Fruit fly (Drosophila melanogaster) whole organism, wandering third instar larva: ENCODE results near the gene TotZ.
A peak's percentile ranks its signal among the peaks of the same experiment; 100 is the strongest.

Experiments
- Abd-B ChIP-seq: fragments of >200 bp; optimal IDR thresholded peaks from 2 replicates; lab custom pipeline; 2017; ENCODE audit warnings: missing biosample characterization, missing genetic modification characterization
- CG9705 ChIP-seq: fragments of 200-800 bp; sonication (Bioruptor generic); optimal IDR thresholded peaks from 2 replicates; lab custom pipeline; 2018; ENCODE audit warnings: missing biosample characterization, mild to moderate bottlenecking, missing genetic modification characterization
- CrebA ChIP-seq: fragments of 200-800 bp; sonication (Bioruptor generic); optimal IDR thresholded peaks from 2 replicates; lab custom pipeline; 2016; ENCODE audit warnings: missing biosample characterization, mild to moderate bottlenecking, missing genetic modification characterization, borderline replicate concordance
- Dif ChIP-seq: fragments of 200-275, 200-300 bp; sonication (Bioruptor generic); optimal IDR thresholded peaks from 2 replicates; lab custom pipeline; 2018; ENCODE audit warnings: missing biosample characterization, missing genetic modification characterization; ENCODE audit not compliant: partially characterized antibody
- GATAd ChIP-seq: sonication (Bioruptor generic); optimal IDR thresholded peaks from 2 replicates; lab custom pipeline; 2016; ENCODE audit warnings: missing biosample characterization, missing genetic modification characterization
- HLH106 ChIP-seq: fragments of 200-800 bp; optimal IDR thresholded peaks from 3 replicates; lab custom pipeline; 2019; ENCODE audit warnings: missing biosample characterization, mild to moderate bottlenecking, missing genetic modification characterization, moderate library complexity
- Hnf4 ChIP-seq: fragments of 200-800 bp; sonication (Bioruptor generic); optimal IDR thresholded peaks from 2 replicates; lab custom pipeline; 2016; ENCODE audit warnings: missing biosample characterization, mild to moderate bottlenecking, missing genetic modification characterization
- Hr78 ChIP-seq: fragments of >200 bp; optimal IDR thresholded peaks from 2 replicates; lab custom pipeline; 2017; ENCODE audit warnings: missing biosample characterization, missing genetic modification characterization
- Hr83 ChIP-seq: fragments of 200-300 bp; sonication (Bioruptor generic); optimal IDR thresholded peaks from 2 replicates; lab custom pipeline; 2016; ENCODE audit warnings: missing biosample characterization, mild to moderate bottlenecking, missing genetic modification characterization, moderate library complexity; ENCODE audit not compliant: poor library complexity, severe bottlenecking
- Jra ChIP-seq: sonication (Bioruptor generic); optimal IDR thresholded peaks from 2 replicates; lab custom pipeline; 2016; ENCODE audit warnings: missing biosample characterization, missing genetic modification characterization
- OdsH ChIP-seq: fragments of 200-800 bp; sonication (Bioruptor generic); optimal IDR thresholded peaks from 2 replicates; lab custom pipeline; 2016; ENCODE audit warnings: missing biosample characterization, mild to moderate bottlenecking, missing genetic modification characterization
- Sp1 ChIP-seq: fragments of 200-800 bp; sonication (Bioruptor generic); optimal IDR thresholded peaks from 3 replicates; lab custom pipeline; 2019; ENCODE audit warnings: missing biosample characterization, mild to moderate bottlenecking, missing genetic modification characterization, moderate library complexity
- Vsx2 ChIP-seq: fragments of 200-300, 225-300 bp; sonication (Bioruptor generic); optimal IDR thresholded peaks from 2 replicates; lab custom pipeline; 2018; ENCODE audit warnings: missing biosample characterization, missing genetic modification characterization; ENCODE audit not compliant: partially characterized antibody
- brk ChIP-seq: fragments of 200-800 bp; sonication (Bioruptor generic); optimal IDR thresholded peaks from 2 replicates; lab custom pipeline; 2016; ENCODE audit warnings: missing biosample characterization, mild to moderate bottlenecking, missing genetic modification characterization
- dl ChIP-seq, 2 experiments: fragments of 175-275, 200-275 bp in 1 of 2; fragments of 200-275 bp in 1 of 2; sonication (Bioruptor generic); optimal IDR thresholded peaks; lab custom pipeline; 2018; ENCODE audit warnings: mild to moderate bottlenecking in 2 of 2, missing biosample characterization in 2 of 2, missing genetic modification characterization in 2 of 2, moderate library complexity in 2 of 2; ENCODE audit not compliant: partially characterized antibody in 2 of 2, insufficient read depth in 1 of 2
- dmrt93B ChIP-seq: fragments of 200-800 bp; sonication (Bioruptor generic); optimal IDR thresholded peaks from 2 replicates; lab custom pipeline; 2018; ENCODE audit warnings: missing biosample characterization, mild to moderate bottlenecking, missing genetic modification characterization
- dsf ChIP-seq: sonication (Bioruptor generic); optimal IDR thresholded peaks from 2 replicates; lab custom pipeline; 2016; ENCODE audit warnings: missing biosample characterization, missing genetic modification characterization, borderline replicate concordance
- ey ChIP-seq: fragments of 200-800 bp; sonication (Bioruptor generic); optimal IDR thresholded peaks from 2 replicates; lab custom pipeline; 2016; ENCODE audit warnings: missing biosample characterization, missing genetic modification characterization
- fru ChIP-seq: fragments of 200-800 bp; sonication (Bioruptor generic); optimal IDR thresholded peaks from 3 replicates; lab custom pipeline; 2016; ENCODE audit warnings: missing biosample characterization, mild to moderate bottlenecking, missing genetic modification characterization
- h ChIP-seq: fragments of 200-800 bp; sonication (Bioruptor generic); optimal IDR thresholded peaks from 3 replicates; lab custom pipeline; 2016; ENCODE audit warnings: missing biosample characterization, mild to moderate bottlenecking, missing genetic modification characterization
- jim ChIP-seq: fragments of 175-275, 200-325 bp; sonication (Bioruptor generic); optimal IDR thresholded peaks from 2 replicates; lab custom pipeline; 2016; ENCODE audit warnings: missing biosample characterization, mild to moderate bottlenecking, missing genetic modification characterization
- pan ChIP-seq: fragments of >200 bp; optimal IDR thresholded peaks from 2 replicates; lab custom pipeline; 2017
- psq ChIP-seq: fragments of 200-800 bp; sonication (Bioruptor generic); optimal IDR thresholded peaks from 3 replicates; lab custom pipeline; 2017; ENCODE audit warnings: missing biosample characterization, mild to moderate bottlenecking, missing genetic modification characterization, moderate library complexity
- sage ChIP-seq: fragments of 200-800 bp; sonication (Bioruptor generic); optimal IDR thresholded peaks from 2 replicates; lab custom pipeline; 2016; ENCODE audit warnings: missing biosample characterization, mild to moderate bottlenecking, missing genetic modification characterization
- sv ChIP-seq: fragments of 200-800 bp; sonication (Bioruptor generic); optimal IDR thresholded peaks from 3 replicates; lab custom pipeline; 2016; ENCODE audit warnings: missing biosample characterization, missing genetic modification characterization
- tai ChIP-seq: sonication (Bioruptor generic); optimal IDR thresholded peaks from 2 replicates; lab custom pipeline; 2016; ENCODE audit warnings: missing biosample characterization, missing genetic modification characterization
- usp ChIP-seq: fragments of >200 bp; optimal IDR thresholded peaks from 2 replicates; lab custom pipeline; 2017; ENCODE audit warnings: missing biosample characterization, missing genetic modification characterization
- woc ChIP-seq: sonication (Bioruptor generic); optimal IDR thresholded peaks from 2 replicates; lab custom pipeline; 2016; ENCODE audit warnings: missing biosample characterization, mild to moderate bottlenecking, missing genetic modification characterization

TotZ gene

DNA sequence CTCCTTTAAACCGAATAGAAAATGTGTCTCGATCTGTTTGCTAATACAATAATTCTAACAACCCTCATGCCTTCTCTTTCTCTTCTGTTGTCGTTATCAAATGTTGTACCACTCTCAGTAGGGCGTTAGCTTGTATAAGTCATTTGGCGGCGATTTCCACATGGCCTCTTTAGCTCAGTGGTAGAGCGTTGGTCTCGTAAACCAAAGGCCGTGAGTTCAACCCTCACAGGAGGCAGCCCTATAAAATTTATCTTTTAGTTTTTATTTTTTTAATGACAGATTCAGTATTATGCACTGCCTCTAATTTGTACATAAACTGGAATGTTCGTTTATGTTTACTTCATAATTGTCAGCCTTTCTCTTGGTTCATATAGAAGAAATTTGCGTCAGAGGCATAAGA, 14.0 kb downstream of the TotZ start:
- peak; percentile 24 for TF ChIP-seq CrebA (GFP tag; lab: Kevin White, UChicago)
- peak in 1 of 2 experiments; percentile 3 for TF ChIP-seq dl (GFP tag; optimal IDR thresholded peaks at IDR 0.05; lab: Kevin White, UChicago; ENCODE audit: insufficient read depth in 1 of 2, partially characterized antibody in 2 of 2)
- no peak for TF ChIP-seq dsf (GFP tag; lab: Kevin White, UChicago)
- TF ChIP-seq tai (GFP tag; lab: Kevin White, UChicago) = peak; percentile 11

DNA sequence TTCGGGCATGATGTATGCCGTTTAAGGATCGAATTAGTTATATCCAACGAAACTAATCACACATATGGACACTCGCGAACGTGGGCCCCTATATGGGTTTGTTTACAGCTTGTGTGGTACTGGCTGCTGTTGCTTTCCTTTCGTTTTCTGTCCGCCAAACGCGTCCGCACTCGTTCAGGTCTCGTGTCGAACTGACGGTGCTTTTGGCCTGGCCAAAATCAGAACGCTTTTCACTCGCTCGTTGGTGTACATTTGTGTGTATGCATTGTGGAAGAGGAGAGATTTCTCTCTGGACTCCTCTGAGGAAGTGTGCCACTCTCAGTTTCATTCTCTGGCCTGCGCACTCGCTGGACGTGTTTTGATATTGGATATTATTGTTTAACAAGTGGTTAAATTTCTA, 19.6 kb downstream of the TotZ start, which contains the start of gene Ktl:
Gene Ktl (minus strand): TSS at position 193 of the 400 bp plus-strand sequence.
- TF ChIP-seq h (GFP tag; lab: Kevin White, UChicago) = no peak
- TF ChIP-seq HLH106 = no peak
- no peak for TF ChIP-seq brk (GFP tag; lab: Kevin White, UChicago)
- TF ChIP-seq dsf (GFP tag; lab: Kevin White, UChicago) = no peak
- no peak for TF ChIP-seq CG9705 (GFP tag; lab: Kevin White, UChicago)
- TF ChIP-seq GATAd = no peak

DNA sequence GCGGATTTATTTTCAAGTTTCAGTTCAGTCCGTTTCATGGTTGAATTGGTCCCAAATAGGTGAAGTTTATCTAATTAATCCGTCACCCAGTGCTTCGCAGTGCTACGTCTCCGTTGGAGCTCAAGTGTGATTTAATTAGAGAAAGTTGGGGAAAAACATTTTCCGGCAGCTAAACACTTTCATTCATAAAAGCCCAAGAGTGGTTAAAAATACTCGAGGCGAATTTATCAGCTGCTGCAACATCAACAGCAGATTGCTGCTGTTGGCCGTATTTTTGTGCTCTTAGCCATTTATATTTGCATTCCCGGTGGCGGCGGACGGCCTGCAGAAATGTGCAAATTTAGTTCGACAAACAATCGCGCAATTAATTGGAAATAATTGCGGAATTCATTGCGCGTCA, 24.1 kb downstream of the TotZ start, which contains the start of gene Grik:
Gene Grik (plus strand): TSS at position 301 of the 400 bp plus-strand sequence.
- no peak for TF ChIP-seq tai (GFP tag; lab: Kevin White, UChicago)

DNA sequence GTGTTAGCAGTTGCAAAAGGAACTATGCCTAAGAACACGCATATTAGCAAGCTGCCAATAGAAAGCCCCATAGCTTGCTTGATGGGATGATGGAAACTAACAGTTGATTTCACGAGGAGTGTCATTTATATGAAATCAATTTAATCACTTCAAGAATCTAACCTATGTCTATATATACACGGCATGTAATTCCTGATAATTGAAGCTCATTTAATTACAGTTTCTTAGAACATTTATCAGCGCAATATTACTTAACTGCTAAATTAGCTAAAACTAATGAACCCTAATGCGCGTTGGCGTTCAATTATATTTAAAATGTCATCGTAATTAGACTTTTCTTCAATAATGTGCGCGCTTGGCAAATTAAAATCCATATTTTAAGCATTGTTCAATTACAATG, 27.9 kb downstream of the TotZ start, which contains the start of gene TotX:
Gene TotX (minus strand): TSS at position 101 of the 400 bp plus-strand sequence.
- TF ChIP-seq Dif (GFP tag; lab: Kevin White, UChicago) (no peak), OdsH (GFP tag; lab: Kevin White, UChicago) (no peak), brk (GFP tag; lab: Kevin White, UChicago) (no peak), GATAd (no peak), sage (no peak), Abd-B (GFP tag; lab: Kevin White, UChicago) (no peak), tai (GFP tag; lab: Kevin White, UChicago) (no peak), CG9705 (GFP tag; lab: Kevin White, UChicago) (no peak), Hnf4 (GFP tag; lab: Kevin White, UChicago) (no peak)

DNA sequence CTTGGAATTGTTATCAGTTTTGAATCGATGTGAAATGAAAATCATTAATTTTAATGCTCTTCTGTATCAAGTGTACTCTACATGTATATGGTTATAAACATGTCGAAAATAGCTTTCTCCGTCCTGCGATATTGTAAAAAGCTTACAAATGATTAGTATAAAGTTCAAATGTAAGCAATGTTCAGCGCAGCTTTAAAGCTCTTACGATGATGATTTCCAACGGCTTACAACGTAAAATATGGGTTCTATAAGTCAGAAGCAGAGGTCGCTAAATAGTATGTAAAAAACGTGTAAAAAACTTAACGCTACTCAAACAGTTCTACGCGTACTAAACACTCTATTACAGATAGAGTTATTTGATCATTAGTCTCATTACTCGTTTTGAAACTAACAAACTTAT, 31.1 kb downstream of the TotZ start:
- TF ChIP-seq fru (GFP tag; lab: Kevin White, UChicago) = no peak
- TF ChIP-seq usp (GFP tag; lab: Kevin White, UChicago) = no peak
- TF ChIP-seq pan (lab: Kevin White, UChicago) = no peak

DNA sequence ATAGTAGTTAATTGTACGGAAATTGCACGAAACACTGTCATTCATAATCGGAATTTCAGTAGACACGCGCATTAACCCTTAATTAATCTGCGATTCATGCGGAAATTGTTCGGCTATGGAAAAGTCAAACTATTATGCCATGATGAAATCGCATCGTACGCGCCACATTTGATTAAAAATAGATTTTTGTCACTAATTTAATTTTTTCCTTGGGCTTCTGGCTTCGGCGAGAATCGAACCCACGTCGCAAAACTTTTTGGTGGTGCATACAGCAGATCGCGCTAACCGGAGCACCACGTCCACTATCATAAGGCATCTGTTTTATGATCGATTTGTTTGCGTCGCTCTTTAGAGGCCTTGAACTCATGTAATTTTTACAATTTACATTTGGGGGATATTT, 35.2 kb downstream of the TotZ start:
- TF ChIP-seq fru (GFP tag; lab: Kevin White, UChicago) (no peak), sage (no peak), Vsx2 (GFP tag; lab: Kevin White, UChicago) (no peak), brk (GFP tag; lab: Kevin White, UChicago) (no peak), woc (GFP tag; lab: Kevin White, UChicago) (no peak), jim (GFP tag; lab: Kevin White, UChicago) (no peak), pan (lab: Kevin White, UChicago) (no peak), Hr83 (no peak), Abd-B (GFP tag; lab: Kevin White, UChicago) (no peak), ey (no peak), psq (GFP tag; lab: Kevin White, UChicago) (no peak), dl (GFP tag; optimal IDR thresholded peaks at IDR 0.05; lab: Kevin White, UChicago; ENCODE audit: insufficient read depth in 1 of 2, partially characterized antibody in 2 of 2) (no peak), dsf (GFP tag; lab: Kevin White, UChicago) (no peak), CrebA (GFP tag; lab: Kevin White, UChicago) (no peak), Jra (GFP tag; lab: Kevin White, UChicago) (no peak), sv (GFP tag; lab: Kevin White, UChicago) (no peak), Sp1 (GFP tag; lab: Kevin White, UChicago) (no peak), Hr78 (GFP tag; lab: Kevin White, UChicago) (no peak), dmrt93B (GFP tag; lab: Kevin White, UChicago) (no peak)
- TF ChIP-seq, all 38 proteins: peak for 0
